Worm (Caenorhabditis elegans) whole organism, L2 larva: ENCODE results near the gene mboa-3.

Source experiments
- F13H6.1 ChIP-seq: sonication (generic microtip); optimal IDR thresholded peaks from 2 replicates; lab custom pipeline; 2016; ENCODE audit warnings: missing genetic modification characterization, missing compliant biosample characterization
- Y55F3AM.14 ChIP-seq: fragments of 200-800 bp; sonication (Bioruptor generic); optimal IDR thresholded peaks from 2 replicates; lab custom pipeline; 2018; ENCODE audit warnings: mild to moderate bottlenecking, missing genetic modification characterization, missing compliant biosample characterization
- aly-2 ChIP-seq: fragments of 150-350 bp; optimal IDR thresholded peaks from 2 replicates; lab custom pipeline; 2014; ENCODE audit warnings: missing biosample characterization, missing genetic modification characterization
- ama-1 ChIP-seq: fragments of 150-350 bp; optimal IDR thresholded peaks from 2 replicates; lab custom pipeline; 2018; ENCODE audit warnings: inconsistent platforms
- blmp-1 ChIP-seq: sonication (generic microtip); optimal IDR thresholded peaks from 2 replicates; lab custom pipeline; 2017; ENCODE audit warnings: missing genetic modification characterization, mild to moderate bottlenecking, missing compliant biosample characterization, antibody characterized with exemption, moderate library complexity; ENCODE audit not compliant: insufficient read depth
- ceh-82 ChIP-seq: fragments of 150-350 bp; optimal IDR thresholded peaks from 2 replicates; lab custom pipeline; 2014; ENCODE audit warnings: missing biosample characterization, missing genetic modification characterization
- dmd-4 ChIP-seq: sonication (generic microtip); optimal IDR thresholded peaks from 2 replicates; lab custom pipeline; 2017; ENCODE audit warnings: missing biosample characterization, missing genetic modification characterization
- egl-27 ChIP-seq: sonication (generic microtip); optimal IDR thresholded peaks from 3 replicates; lab custom pipeline; 2017; ENCODE audit warnings: missing biosample characterization, missing genetic modification reagents, missing genetic modification characterization
- elt-3 ChIP-seq: sonication (generic microtip); optimal IDR thresholded peaks from 2 replicates; lab custom pipeline; 2017; ENCODE audit warnings: missing biosample characterization, missing genetic modification characterization
- fos-1 ChIP-seq: fragments of 150-350 bp; optimal IDR thresholded peaks from 2 replicates; lab custom pipeline; 2014; ENCODE audit warnings: missing biosample characterization, missing genetic modification characterization
- gmeb-1 ChIP-seq: fragments of 150-350 bp; optimal IDR thresholded peaks from 2 replicates; lab custom pipeline; 2014; ENCODE audit warnings: missing biosample characterization, missing genetic modification characterization
- lin-11 ChIP-seq: fragments of 150-350 bp; sonication (generic microtip); optimal IDR thresholded peaks from 2 replicates; lab custom pipeline; 2014; ENCODE audit warnings: missing biosample characterization, missing genetic modification characterization, inconsistent platforms, mixed read lengths
- lin-13 ChIP-seq: fragments of 150-350 bp; optimal IDR thresholded peaks from 2 replicates; lab custom pipeline; 2014; ENCODE audit warnings: missing biosample characterization, missing genetic modification reagents, missing genetic modification characterization
- lin-39 ChIP-seq: fragments of 150-350 bp; optimal IDR thresholded peaks from 2 replicates; lab custom pipeline; 2014; ENCODE audit warnings: missing biosample characterization, missing genetic modification reagents, missing genetic modification characterization
- lsy-2 ChIP-seq, 2 experiments: fragments of 150-350 bp in 1 of 2; sonication (generic microtip) in 1 of 2; optimal IDR thresholded peaks; 2 replicates each; lab custom pipeline; 2014 to 2017; ENCODE audit warnings: missing biosample characterization in 2 of 2, missing genetic modification characterization in 2 of 2
- mab-5 ChIP-seq: fragments of 150-350 bp; optimal IDR thresholded peaks from 2 replicates; lab custom pipeline; 2014; ENCODE audit warnings: missing biosample characterization, missing genetic modification characterization
- mbf-1 ChIP-seq: sonication (generic microtip); optimal IDR thresholded peaks from 2 replicates; lab custom pipeline; 2017; ENCODE audit warnings: missing biosample characterization, missing genetic modification characterization
- mdl-1 ChIP-seq, 2 experiments: fragments of 150-350 bp in 1 of 2; sonication (generic microtip) in 1 of 2; optimal IDR thresholded peaks; 2 replicates each; lab custom pipeline; 2017; ENCODE audit warnings: missing biosample characterization in 2 of 2, missing genetic modification characterization in 2 of 2
- nhr-10 ChIP-seq: sonication (generic microtip); optimal IDR thresholded peaks from 2 replicates; lab custom pipeline; 2017; ENCODE audit warnings: missing biosample characterization, missing genetic modification characterization
- nhr-11 ChIP-seq: fragments of 150-350 bp; optimal IDR thresholded peaks from 2 replicates; lab custom pipeline; 2014; ENCODE audit warnings: missing biosample characterization, missing genetic modification characterization
- nhr-12 ChIP-seq: fragments of 150-350 bp; optimal IDR thresholded peaks from 2 replicates; lab custom pipeline; 2014; ENCODE audit warnings: missing biosample characterization, missing genetic modification characterization
- nhr-23 ChIP-seq: fragments of 150-350 bp; optimal IDR thresholded peaks from 2 replicates; lab custom pipeline; 2014; ENCODE audit warnings: missing biosample characterization, missing genetic modification reagents, missing genetic modification characterization
- nhr-237 ChIP-seq: fragments of 150-350 bp; optimal IDR thresholded peaks from 2 replicates; lab custom pipeline; 2014; ENCODE audit warnings: missing biosample characterization, missing genetic modification characterization
- nhr-6 ChIP-seq: fragments of 150-350 bp; optimal IDR thresholded peaks from 2 replicates; lab custom pipeline; 2014; ENCODE audit warnings: missing biosample characterization, missing genetic modification characterization
- nhr-77 ChIP-seq: fragments of 150-350 bp; optimal IDR thresholded peaks from 2 replicates; lab custom pipeline; 2014; ENCODE audit warnings: missing biosample characterization, missing genetic modification characterization
- sem-4 ChIP-seq: fragments of 150-350 bp; optimal IDR thresholded peaks from 2 replicates; lab custom pipeline; 2014; ENCODE audit warnings: missing biosample characterization, missing genetic modification reagents, missing genetic modification characterization
- sma-3 ChIP-seq: sonication (generic microtip); optimal IDR thresholded peaks from 2 replicates; lab custom pipeline; 2016; ENCODE audit warnings: missing genetic modification reagents, missing genetic modification characterization, missing compliant biosample characterization
- sma-9 ChIP-seq, 2 experiments: fragments of 150-350 bp in 1 of 2; sonication (generic microtip) in 1 of 2; optimal IDR thresholded peaks; 2 replicates each; lab custom pipeline; 2014 to 2016; ENCODE audit warnings: missing genetic modification characterization in 2 of 2, mild to moderate bottlenecking in 1 of 2, missing biosample characterization in 1 of 2, missing compliant biosample characterization in 1 of 2, missing genetic modification reagents in 1 of 2, moderate library complexity in 1 of 2
- unc-39 ChIP-seq: fragments of 150-350 bp; optimal IDR thresholded peaks from 2 replicates; lab custom pipeline; 2014; ENCODE audit warnings: missing biosample characterization, missing genetic modification characterization
- unc-55 ChIP-seq: fragments of 150-350 bp; sonication (generic microtip); optimal IDR thresholded peaks from 3 replicates; lab custom pipeline; 2014; ENCODE audit warnings: missing biosample characterization, missing genetic modification reagents, missing genetic modification characterization
- zag-1 ChIP-seq: fragments of 150-350 bp; optimal IDR thresholded peaks from 2 replicates; lab custom pipeline; 2014; ENCODE audit warnings: missing biosample characterization, missing genetic modification characterization
- ztf-1 ChIP-seq: fragments of 200-800 bp; sonication (Bioruptor generic); conservative IDR thresholded peaks from 2 replicates; pipeline ENCODE4 v1.3.6; 2022; ENCODE audit warnings: missing genetic modification characterization, missing compliant biosample characterization
- ztf-4 ChIP-seq: fragments of 150-350 bp; optimal IDR thresholded peaks from 2 replicates; lab custom pipeline; 2014; ENCODE audit warnings: missing biosample characterization, missing genetic modification characterization

Gene mboa-3

DNA sequence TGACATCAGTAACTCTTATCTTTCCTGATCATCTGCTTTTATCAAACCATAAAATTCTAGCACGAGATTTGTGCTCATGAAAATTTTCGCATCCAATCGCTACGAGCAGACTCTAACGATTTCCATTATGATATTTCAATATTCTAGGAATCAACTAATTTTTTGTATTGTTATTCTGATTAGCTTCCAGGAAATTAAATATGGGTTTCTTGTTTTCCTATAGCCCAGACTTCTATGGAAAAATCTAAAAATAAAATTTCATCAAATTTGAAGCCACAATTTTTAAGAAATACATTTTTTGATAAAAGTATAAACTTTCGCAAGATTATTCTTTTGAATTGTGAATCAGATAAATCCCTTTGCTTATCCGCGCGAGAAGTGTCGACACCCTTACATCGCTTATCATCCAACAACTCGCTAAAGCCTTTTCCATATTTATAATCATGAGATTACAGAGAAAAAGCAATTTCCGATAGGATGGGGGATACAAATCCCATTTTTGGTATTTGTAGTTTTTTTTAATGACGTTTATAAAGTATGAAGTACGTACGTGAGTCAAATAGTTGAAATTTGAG lies 32.5 kb upstream of the mboa-3 start:
- TF ChIP-seq gmeb-1 (no peak), mbf-1 (no peak), lsy-2 (tag; optimal IDR thresholded peaks at IDR 0.05; lab: Kevin White, UChicago) (no peak), Y55F3AM.14 (GFP tag; lab: Kevin White, UChicago) (no peak), mab-5 (tag; lab: Kevin White, UChicago) (no peak), egl-27 (tag; lab: Kevin White, UChicago) (no peak), blmp-1 (tag; lab: Kevin White, UChicago) (no peak), ceh-82 (tag; lab: Kevin White, UChicago) (no peak), sem-4 (tag; lab: Kevin White, UChicago) (no peak), ztf-1 (GFP tag; lab: Robert Waterston, UW) (no peak), fos-1 (tag; lab: Kevin White, UChicago) (no peak), lin-11 (tag; lab: Kevin White, UChicago) (no peak)

DNA sequence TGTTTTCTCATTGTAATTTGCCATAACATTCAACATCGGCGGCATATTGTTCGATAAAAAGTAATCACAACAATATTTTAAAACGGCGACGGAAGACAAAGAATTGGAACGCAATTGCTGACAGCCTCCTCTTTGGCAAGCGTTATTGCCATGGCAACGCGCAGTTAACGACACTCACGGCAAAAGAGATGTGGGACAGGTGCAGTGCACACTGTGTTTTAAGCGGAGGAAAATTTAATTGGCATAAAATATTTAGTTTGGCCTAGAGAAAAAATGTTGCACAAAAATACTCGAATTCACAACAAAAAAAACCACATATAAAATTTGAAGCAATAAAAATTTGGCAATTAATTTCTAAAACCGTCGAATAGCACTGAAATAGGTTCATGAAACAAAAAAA lies 30.0 kb upstream of the mboa-3 start, which contains the start of gene ifta-1:
ifta-1 (minus strand) TSS at position 101 of the 400 bp plus-strand sequence.
- no peak for TF ChIP-seq mab-5 (tag; lab: Kevin White, UChicago)
- TF ChIP-seq lin-11 (tag; lab: Kevin White, UChicago) = peak; percentile 6
- TF ChIP-seq ama-1 (lab: Kevin White, UChicago) = no peak

DNA sequence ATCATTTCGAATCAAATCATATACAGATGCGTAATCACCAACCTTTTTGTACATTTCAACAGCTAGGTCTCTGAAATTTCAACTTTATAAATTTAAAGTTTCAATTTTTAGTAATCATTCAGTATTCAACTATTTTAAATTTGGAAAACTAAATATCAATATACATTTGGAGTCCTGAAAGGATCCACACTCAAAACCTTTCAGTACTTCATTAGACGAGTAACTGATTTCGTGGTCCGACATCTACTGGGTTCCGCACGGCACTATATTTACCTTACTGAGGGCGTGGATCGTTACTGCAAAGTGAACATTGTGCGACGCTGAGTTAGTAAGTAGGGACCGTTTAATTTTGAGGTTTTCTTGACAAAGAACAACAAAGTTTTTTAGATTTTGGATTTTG lies 25.2 kb upstream of the mboa-3 start:
- TF ChIP-seq sma-3 (no peak), ztf-4 (tag; lab: Kevin White, UChicago) (no peak), lin-39 (tag; lab: Kevin White, UChicago) (no peak), egl-27 (tag; lab: Kevin White, UChicago) (no peak), unc-55 (GFP tag; lab: Kevin White, UChicago) (no peak), nhr-77 (no peak), mdl-1 (tag; optimal IDR thresholded peaks at IDR 0.05; lab: Kevin White, UChicago) (no peak), nhr-6 (no peak), sma-9 (GFP tag; optimal IDR thresholded peaks at IDR 0.05; lab: Kevin White, UChicago) (no peak), sma-9 (tag; optimal IDR thresholded peaks at IDR 0.05; lab: Kevin White, UChicago) (no peak), unc-39 (no peak), elt-3 (no peak), ama-1 (lab: Kevin White, UChicago) (no peak), blmp-1 (tag; lab: Kevin White, UChicago) (no peak), nhr-11 (tag; lab: Kevin White, UChicago) (no peak), aly-2 (tag; lab: Kevin White, UChicago) (no peak), nhr-12 (tag; lab: Kevin White, UChicago) (no peak), fos-1 (tag; lab: Kevin White, UChicago) (no peak), sem-4 (tag; lab: Kevin White, UChicago) (no peak), zag-1 (tag; lab: Kevin White, UChicago) (no peak)

DNA sequence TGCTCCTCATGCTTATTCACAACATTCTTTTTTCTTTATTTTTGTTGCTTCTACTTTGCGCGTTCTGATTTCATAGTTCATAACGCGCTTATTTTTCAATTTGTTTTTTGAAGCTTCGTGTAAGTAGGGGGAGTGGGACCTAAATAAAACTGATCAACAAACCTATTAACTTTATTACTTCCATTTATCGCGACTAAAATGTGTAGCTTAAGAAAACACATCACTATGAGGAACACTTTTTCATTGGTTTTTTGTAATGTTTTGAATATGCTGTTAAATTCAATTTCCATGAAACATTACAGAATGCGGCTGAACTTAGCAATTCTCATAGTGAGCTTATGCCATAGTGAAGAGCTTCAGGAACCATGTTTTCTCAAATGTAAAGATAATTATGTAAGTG lies 21.0 kb upstream of the mboa-3 start, which contains the start of gene C54G7.1:
C54G7.1 (plus strand) TSS at position 301 of the 400 bp plus-strand sequence.
- TF ChIP-seq sma-9 (GFP tag; optimal IDR thresholded peaks at IDR 0.05; lab: Kevin White, UChicago) (no peak), sma-9 (tag; optimal IDR thresholded peaks at IDR 0.05; lab: Kevin White, UChicago) (no peak), egl-27 (tag; lab: Kevin White, UChicago) (no peak), nhr-10 (tag; lab: Kevin White, UChicago) (no peak)

DNA sequence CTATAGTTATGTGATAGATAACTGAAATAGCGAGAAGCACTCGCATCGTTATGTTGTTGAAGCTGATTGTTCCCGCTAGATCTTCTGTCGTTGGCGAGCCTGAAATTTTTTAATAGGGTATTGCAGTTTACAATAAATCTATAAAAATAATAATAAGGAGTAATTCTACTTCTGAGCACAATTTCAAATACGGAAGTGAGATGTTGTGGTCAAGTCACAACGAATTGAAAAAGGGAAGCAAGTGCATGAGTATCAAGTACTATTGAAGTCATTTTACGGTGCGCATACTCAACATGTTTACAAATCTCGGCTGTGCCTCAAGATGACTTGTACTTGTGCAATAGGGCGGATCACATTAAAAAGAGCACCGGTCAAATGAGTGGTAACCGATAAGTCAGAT lies 15.8 kb upstream of the mboa-3 start, which contains the start of gene lgx-1:
lgx-1 (minus strand) TSS at position 101 of the 400 bp plus-strand sequence.
- TF ChIP-seq ama-1 (lab: Kevin White, UChicago) (no peak), nhr-237 (tag; lab: Kevin White, UChicago) (no peak), fos-1 (tag; lab: Kevin White, UChicago) (no peak), nhr-12 (tag; lab: Kevin White, UChicago) (no peak), nhr-23 (no peak), dmd-4 (tag; lab: Kevin White, UChicago) (no peak), lsy-2 (tag; optimal IDR thresholded peaks at IDR 0.05; lab: Kevin White, UChicago) (no peak), lin-13 (GFP tag; lab: Kevin White, UChicago) (no peak), ztf-1 (GFP tag; lab: Robert Waterston, UW) (no peak), F13H6.1 (no peak)
